Fruit fly (Drosophila melanogaster) whole organism, prepupa: ENCODE results near the gene Eo.

Experiments used
- Blimp-1 ChIP-seq: fragments of 200-800 bp; sonication (Bioruptor generic); optimal IDR thresholded peaks from 3 replicates; lab custom pipeline; 2017; ENCODE audit warnings: missing biosample characterization, missing genetic modification characterization, mild to moderate bottlenecking, moderate library complexity, missing genetic modification reagents
- CG10669 ChIP-seq: fragments of 200-800 bp; sonication (Bioruptor generic); optimal IDR thresholded peaks from 3 replicates; lab custom pipeline; 2018; ENCODE audit warnings: missing biosample characterization, mild to moderate bottlenecking, missing genetic modification characterization, moderate library complexity
- CG11762 ChIP-seq: fragments of 200-800 bp; sonication (Bioruptor generic); optimal IDR thresholded peaks from 3 replicates; lab custom pipeline; 2016; ENCODE audit warnings: missing biosample characterization, missing genetic modification characterization; ENCODE audit not compliant: insufficient read depth
- CG11902 ChIP-seq: fragments of 200-800 bp; sonication (Bioruptor generic); optimal IDR thresholded peaks from 3 replicates; lab custom pipeline; 2016; ENCODE audit warnings: missing biosample characterization, missing genetic modification characterization
- CG15336 ChIP-seq: fragments of 200-800 bp; sonication (Bioruptor generic); IDR thresholded peaks from 2 replicates; pipeline ENCODE4 v1.3.6; 2022; ENCODE audit warnings: missing biosample characterization, missing genetic modification characterization
- CG1621 ChIP-seq: fragments of 200-800 bp; sonication (Bioruptor generic); optimal IDR thresholded peaks from 3 replicates; lab custom pipeline; 2018; ENCODE audit warnings: missing biosample characterization, mild to moderate bottlenecking, missing genetic modification characterization
- CG3032 ChIP-seq: fragments of 200-800 bp; optimal IDR thresholded peaks from 2 replicates; lab custom pipeline; 2019; ENCODE audit warnings: missing biosample characterization, mild to moderate bottlenecking, missing genetic modification characterization, moderate library complexity
- CG32006 ChIP-seq: fragments of 200-800 bp; sonication (Bioruptor generic); optimal IDR thresholded peaks from 3 replicates; lab custom pipeline; 2017; ENCODE audit warnings: missing biosample characterization, mild to moderate bottlenecking, missing genetic modification characterization
- CG34406 ChIP-seq: fragments of 200-800 bp; sonication (Bioruptor generic); optimal IDR thresholded peaks from 3 replicates; lab custom pipeline; 2016; ENCODE audit warnings: missing biosample characterization, missing genetic modification characterization
- CG3919 ChIP-seq: fragments of 200-800 bp; sonication (Bioruptor generic); optimal IDR thresholded peaks from 3 replicates; lab custom pipeline; 2016; ENCODE audit warnings: missing biosample characterization, missing genetic modification characterization
- CG6163 ChIP-seq: fragments of 200-800 bp; sonication (Bioruptor generic); IDR thresholded peaks from 3 replicates; pipeline ENCODE4 v1.3.6; 2022; ENCODE audit warnings: missing biosample characterization, missing genetic modification characterization
- CG8319 ChIP-seq: fragments of 200-800 bp; sonication (Bioruptor generic); optimal IDR thresholded peaks from 3 replicates; lab custom pipeline; 2016; ENCODE audit warnings: missing biosample characterization, missing genetic modification characterization
- CG8632 ChIP-seq: fragments of 200-800 bp; sonication (Bioruptor generic); optimal IDR thresholded peaks from 3 replicates; lab custom pipeline; 2016; ENCODE audit warnings: missing biosample characterization, missing genetic modification characterization
- Eip78C ChIP-seq: fragments of 200-800 bp; sonication (Bioruptor generic); peaks from one replicate; lab custom pipeline; 2016; ENCODE audit warnings: missing biosample characterization, missing genetic modification characterization
- Ets96B ChIP-seq: fragments of 200-800 bp; optimal IDR thresholded peaks from 2 replicates; lab custom pipeline; 2019; ENCODE audit warnings: missing biosample characterization, mild to moderate bottlenecking, missing genetic modification characterization, moderate library complexity
- Gug ChIP-seq: fragments of 200-800 bp; sonication (Bioruptor generic); IDR thresholded peaks from 2 replicates; pipeline ENCODE4 v1.3.6; 2022; ENCODE audit warnings: missing biosample characterization, missing genetic modification characterization
- Hr39 ChIP-seq: fragments of 200-800 bp; sonication (Bioruptor generic); optimal IDR thresholded peaks from 2 replicates; lab custom pipeline; 2016; ENCODE audit warnings: missing biosample characterization, missing genetic modification characterization
- Hr4 ChIP-seq: fragments of 200-800 bp; sonication (Bioruptor generic); optimal IDR thresholded peaks from 3 replicates; lab custom pipeline; 2016; ENCODE audit warnings: missing biosample characterization, missing genetic modification characterization
- Met ChIP-seq: fragments of 200-800 bp; sonication (Bioruptor generic); optimal IDR thresholded peaks from 3 replicates; lab custom pipeline; 2016; ENCODE audit warnings: missing biosample characterization, missing genetic modification characterization
- OdsH ChIP-seq: fragments of 200-800 bp; sonication (Bioruptor generic); optimal IDR thresholded peaks from 3 replicates; lab custom pipeline; 2016; ENCODE audit warnings: missing biosample characterization, missing genetic modification characterization
- Smox ChIP-seq: fragments of 200-800 bp; sonication (Bioruptor generic); optimal IDR thresholded peaks from 3 replicates; lab custom pipeline; 2016; ENCODE audit warnings: missing biosample characterization, missing genetic modification characterization
- Sox102F ChIP-seq: fragments of 200-800 bp; sonication (Bioruptor generic); optimal IDR thresholded peaks from 2 replicates; lab custom pipeline; 2016; ENCODE audit warnings: missing biosample characterization, mild to moderate bottlenecking, missing genetic modification characterization
- dac ChIP-seq: fragments of 200-800 bp; sonication (Bioruptor generic); optimal IDR thresholded peaks from 2 replicates; lab custom pipeline; 2017; ENCODE audit warnings: missing biosample characterization, mild to moderate bottlenecking, missing genetic modification characterization
- eg ChIP-seq: fragments of 200-800 bp; sonication (Bioruptor generic); IDR thresholded peaks from 3 replicates; pipeline ENCODE4 v1.3.6; 2022; ENCODE audit warnings: missing biosample characterization, missing genetic modification characterization
- esn ChIP-seq: fragments of 200-800 bp; sonication (Bioruptor generic); optimal IDR thresholded peaks from 2 replicates; lab custom pipeline; 2016; ENCODE audit warnings: missing biosample characterization, mild to moderate bottlenecking, missing genetic modification characterization, moderate library complexity
- fd59A ChIP-seq: fragments of 200-800 bp; sonication (Bioruptor generic); optimal IDR thresholded peaks from 2 replicates; lab custom pipeline; 2017; ENCODE audit warnings: missing biosample characterization, mild to moderate bottlenecking, missing genetic modification characterization, missing genetic modification reagents
- fd85E ChIP-seq: fragments of 200-800 bp; sonication (Bioruptor generic); optimal IDR thresholded peaks from 3 replicates; lab custom pipeline; 2016; ENCODE audit warnings: missing biosample characterization, missing genetic modification characterization
- lz ChIP-seq: fragments of 200-800 bp; sonication (Bioruptor generic); optimal IDR thresholded peaks from 3 replicates; lab custom pipeline; 2016; ENCODE audit warnings: missing biosample characterization, missing genetic modification characterization
- net ChIP-seq: fragments of 200-800 bp; sonication (Bioruptor generic); optimal IDR thresholded peaks from 3 replicates; lab custom pipeline; 2016; ENCODE audit warnings: missing biosample characterization, missing genetic modification characterization
- pdm3 ChIP-seq: fragments of 200-800 bp; sonication (Bioruptor generic); optimal IDR thresholded peaks from 3 replicates; lab custom pipeline; 2016; ENCODE audit warnings: missing biosample characterization, missing genetic modification characterization
- salr ChIP-seq, 2 experiments: fragments of 200-800 bp; sonication (Bioruptor generic); optimal IDR thresholded peaks; 3 replicates each; lab custom pipeline; 2016 to 2018; ENCODE audit warnings: missing biosample characterization in 2 of 2, missing genetic modification characterization in 2 of 2, mild to moderate bottlenecking in 1 of 2
- spab ChIP-seq: fragments of 200-800 bp; sonication (Bioruptor generic); optimal IDR thresholded peaks from 2 replicates; lab custom pipeline; 2017; ENCODE audit warnings: missing biosample characterization, mild to moderate bottlenecking, missing genetic modification characterization, missing genetic modification reagents
- svp ChIP-seq: fragments of 200-800 bp; sonication (Bioruptor generic); peaks from one replicate; lab custom pipeline; 2016; ENCODE audit warnings: missing biosample characterization, missing genetic modification characterization
- topi ChIP-seq: fragments of 200-800 bp; sonication (Bioruptor generic); optimal IDR thresholded peaks from 3 replicates; lab custom pipeline; 2016; ENCODE audit warnings: missing biosample characterization, missing genetic modification characterization
- vri ChIP-seq: fragments of 200-800 bp; sonication (Bioruptor generic); optimal IDR thresholded peaks from 3 replicates; lab custom pipeline; 2016; ENCODE audit warnings: missing biosample characterization, mild to moderate bottlenecking, missing genetic modification characterization

The Eo gene

DNA sequence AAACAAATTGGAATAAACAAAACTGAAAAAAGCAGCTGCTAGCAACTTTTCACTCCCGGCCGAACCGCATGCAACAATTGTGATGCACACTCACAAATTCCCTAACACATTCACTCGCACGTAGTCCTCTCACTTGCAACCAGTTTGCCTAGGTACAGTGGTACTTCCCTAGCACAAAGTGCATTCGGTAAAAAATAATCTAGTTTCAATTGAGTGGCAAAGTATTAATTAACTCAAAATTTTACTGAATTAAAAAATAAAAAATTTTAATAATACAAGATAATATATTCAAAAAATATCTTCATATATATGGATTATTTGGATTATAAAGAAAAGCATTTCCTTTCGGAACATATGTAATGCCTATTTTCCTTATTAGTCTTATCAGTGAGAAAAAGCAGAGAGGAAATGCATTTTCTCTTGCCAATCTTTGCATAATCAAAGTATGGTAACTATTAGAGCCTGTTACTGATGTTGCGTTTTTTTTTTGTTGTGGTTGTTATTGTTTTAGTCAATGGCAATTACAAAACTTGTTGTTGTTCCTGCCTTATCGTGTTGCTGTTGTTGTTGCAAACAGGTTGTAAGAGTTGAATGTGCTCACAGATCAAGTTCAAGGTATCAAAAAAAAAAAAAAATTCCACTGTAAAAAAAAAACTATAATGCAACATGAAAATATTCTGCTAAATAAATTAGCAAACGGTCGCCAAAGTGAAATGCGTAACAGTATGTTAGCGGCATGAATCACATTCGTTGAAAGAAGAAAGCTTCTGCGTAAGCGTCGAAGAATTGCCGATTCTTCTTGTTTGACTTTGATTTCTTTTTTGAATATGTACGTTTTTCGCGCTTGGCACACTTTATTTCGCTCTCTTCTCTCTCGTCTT is 4.0 kb upstream of the Eo start (continued):
- TF ChIP-seq fd85E (GFP tag; lab: Kevin White, UChicago): no peak
- TF ChIP-seq Hr39: peak; percentile 27
- TF ChIP-seq CG11762: no peak
- no peak for TF ChIP-seq esn (GFP tag; lab: Kevin White, UChicago)
- no peak for TF ChIP-seq Gug (GFP tag; lab: Robert Waterston, UW)
- peak; percentile 65 for TF ChIP-seq svp (GFP tag; lab: Kevin White, UChicago)
- peak; percentile 27 for TF ChIP-seq vri (GFP tag; lab: Kevin White, UChicago)
- peak; percentile 42 for TF ChIP-seq Hr4 (GFP tag; lab: Kevin White, UChicago)

DNA sequence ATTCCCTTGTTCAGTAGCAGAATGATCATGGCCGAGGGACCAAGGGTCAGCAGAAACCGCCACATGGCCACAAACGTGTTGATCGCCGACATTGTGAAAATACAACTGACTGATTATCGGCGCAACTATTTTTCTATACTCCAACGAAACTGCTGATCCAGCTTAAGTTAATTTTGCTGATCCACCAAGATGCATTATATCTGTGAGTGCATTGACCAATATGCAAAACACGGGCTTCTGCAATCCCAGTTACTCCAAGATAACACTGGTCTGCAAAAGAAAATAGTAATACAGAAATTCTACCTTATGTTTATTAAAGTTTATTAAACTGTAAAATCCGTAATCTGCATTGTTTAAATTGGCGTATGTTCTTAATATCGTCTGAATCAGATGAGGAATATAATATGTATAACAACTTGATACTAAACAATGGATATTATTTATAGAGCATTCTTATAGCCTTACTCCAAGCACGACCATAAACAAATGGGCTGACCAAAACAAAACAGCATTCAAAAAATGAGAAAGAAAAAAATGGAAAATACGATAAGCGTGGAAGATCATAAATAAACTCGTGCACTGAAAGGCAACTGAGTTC is 4.8 kb downstream of the Eo start, which contains the start of gene CG12398:
CG12398 (minus strand) TSS at position 107 of the 598 bp plus-strand sequence.
- no peak for TF ChIP-seq net
- TF ChIP-seq CG1621 (tag; lab: Kevin White, UChicago): no peak
- TF ChIP-seq CG11902 (GFP tag; lab: Kevin White, UChicago): no peak
- TF ChIP-seq CG8319: no peak
- TF ChIP-seq fd59A (GFP tag; lab: Kevin White, UChicago): no peak
- TF ChIP-seq CG34406 (GFP tag; lab: Kevin White, UChicago): no peak
- TF ChIP-seq CG3919 (GFP tag; lab: Kevin White, UChicago): no peak
- no peak for TF ChIP-seq esn (GFP tag; lab: Kevin White, UChicago)
- TF ChIP-seq Hr39: no peak
- no peak for TF ChIP-seq Gug (GFP tag; lab: Robert Waterston, UW)
- no peak for TF ChIP-seq pdm3
- TF ChIP-seq CG3032: no peak
- no peak for TF ChIP-seq spab (GFP tag; lab: Kevin White, UChicago)
- no peak for TF ChIP-seq Sox102F (GFP tag; lab: Kevin White, UChicago)
- TF ChIP-seq Blimp-1 (GFP tag; lab: Kevin White, UChicago): no peak
- TF ChIP-seq CG10669 (GFP tag; lab: Kevin White, UChicago): no peak
- TF ChIP-seq, all 60 proteins: peak for 0

DNA sequence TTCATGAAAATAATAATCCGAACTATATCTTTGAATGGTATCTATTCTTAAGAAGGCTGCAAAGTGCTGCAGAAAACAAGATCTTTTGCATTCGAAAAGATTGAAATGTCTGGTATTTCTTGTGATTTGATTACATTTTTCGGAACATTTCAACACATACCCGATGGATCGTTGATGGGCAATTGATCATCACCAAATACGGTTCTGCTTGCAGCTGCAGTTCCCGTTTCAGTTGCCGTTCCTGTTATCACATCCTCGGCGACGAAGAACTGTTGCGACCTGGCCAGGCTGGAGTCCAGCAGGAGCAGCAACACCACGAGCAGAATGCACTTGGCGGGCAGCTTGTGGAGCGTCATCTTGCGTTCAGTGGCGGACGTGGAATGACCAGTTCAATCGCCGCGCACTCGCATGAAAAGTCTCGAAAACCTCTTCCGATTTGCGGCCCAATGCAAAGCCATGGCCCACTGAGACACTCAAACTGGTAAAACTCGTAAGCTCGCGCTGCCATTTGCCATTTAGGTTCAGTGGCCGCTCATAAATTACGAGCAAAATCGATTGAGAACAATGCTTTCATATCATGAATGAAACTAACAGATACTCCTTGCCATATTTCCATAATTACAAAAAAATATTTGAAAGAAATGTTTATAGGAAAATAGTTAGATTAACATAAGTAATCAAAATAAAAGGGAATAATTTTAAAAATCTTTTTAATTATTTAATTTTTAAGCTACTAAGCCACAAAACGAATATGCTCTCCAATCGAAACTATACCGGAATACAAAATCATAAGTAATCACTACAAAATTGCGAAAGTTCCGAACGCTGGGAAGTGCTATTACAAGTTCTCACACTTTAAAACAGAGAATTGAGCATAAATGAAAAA is 7.9 kb downstream of the Eo start, which contains the start of gene CG14406:
CG14406 (minus strand) TSS at position 382 of the 886 bp plus-strand sequence.
- TF ChIP-seq CG6163: no peak; the same call in 2 of the 3 replicates
- peak; percentile 4 for TF ChIP-seq CG32006 (GFP tag; lab: Kevin White, UChicago)
- TF ChIP-seq CG15336 (GFP tag; lab: Robert Waterston, UW): peak; percentile 69
- peak in 1 of 2 experiments; percentile 27 for TF ChIP-seq salr (GFP tag; optimal IDR thresholded peaks at IDR 0.05; lab: Kevin White, UChicago)
- TF ChIP-seq dac (GFP tag; lab: Kevin White, UChicago): no peak
- TF ChIP-seq svp (GFP tag; lab: Kevin White, UChicago): peak; percentile 69
- peak; percentile 28 for TF ChIP-seq Smox (GFP tag; lab: Kevin White, UChicago)
- TF ChIP-seq topi (GFP tag; lab: Kevin White, UChicago): peak; percentile 32
- TF ChIP-seq CG34406 (GFP tag; lab: Kevin White, UChicago): peak; percentile 6
- TF ChIP-seq CG10669 (GFP tag; lab: Kevin White, UChicago): peak; percentile 28
- TF ChIP-seq lz (GFP tag; lab: Kevin White, UChicago): no peak
- no peak for TF ChIP-seq Blimp-1 (GFP tag; lab: Kevin White, UChicago)
- TF ChIP-seq Ets96B: peak; percentile 5
- peak; percentile 9 for TF ChIP-seq CG8632 (GFP tag; lab: Kevin White, UChicago)
- TF ChIP-seq OdsH (GFP tag; lab: Kevin White, UChicago): no peak
- TF ChIP-seq CG3919 (GFP tag; lab: Kevin White, UChicago): peak; percentile 44
- 0 out of 2 replicates have a peak, but pooled peaks have one; percentile 10 for TF ChIP-seq Gug (GFP tag; lab: Robert Waterston, UW)
- TF ChIP-seq Met: peak; percentile 34
- TF ChIP-seq Sox102F (GFP tag; lab: Kevin White, UChicago): peak; percentile 4
- peak; percentile 58 for TF ChIP-seq Eip78C (GFP tag; lab: Kevin White, UChicago)
- peak; percentile 13 for TF ChIP-seq esn (GFP tag; lab: Kevin White, UChicago)
- TF ChIP-seq eg (GFP tag; lab: Robert Waterston, UW): 0 out of 3 replicates have a peak, but pooled peaks have one; percentile 35
- no peak for TF ChIP-seq CG11762
